Worm (Caenorhabditis elegans) whole organism, L2 larva: ENCODE results near the gene frm-8.

Experiments
- C34F6.9 ChIP-seq: fragments of 150-350 bp; optimal IDR thresholded peaks from 2 replicates; lab custom pipeline; 2014; ENCODE audit warnings: missing biosample characterization, missing genetic modification characterization
- F13H6.1 ChIP-seq: sonication (generic microtip); optimal IDR thresholded peaks from 2 replicates; lab custom pipeline; 2016; ENCODE audit warnings: missing genetic modification characterization, missing compliant biosample characterization
- R02D3.7 ChIP-seq: fragments of 150-350 bp; optimal IDR thresholded peaks from 2 replicates; lab custom pipeline; 2014; ENCODE audit warnings: missing biosample characterization, missing genetic modification characterization
- ZK546.5 ChIP-seq: sonication (generic microtip); optimal IDR thresholded peaks from 2 replicates; lab custom pipeline; 2017; ENCODE audit warnings: missing biosample characterization, missing genetic modification characterization
- alr-1 ChIP-seq: fragments of 150-350 bp; optimal IDR thresholded peaks from 2 replicates; lab custom pipeline; 2014; ENCODE audit warnings: missing biosample characterization, missing genetic modification characterization
- ama-1 ChIP-seq: fragments of 150-350 bp; optimal IDR thresholded peaks from 2 replicates; lab custom pipeline; 2018; ENCODE audit warnings: inconsistent platforms
- ceh-16 ChIP-seq: fragments of 150-350 bp; optimal IDR thresholded peaks from 2 replicates; lab custom pipeline; 2014; ENCODE audit warnings: missing biosample characterization, missing genetic modification characterization
- ceh-82 ChIP-seq: fragments of 150-350 bp; optimal IDR thresholded peaks from 2 replicates; lab custom pipeline; 2014; ENCODE audit warnings: missing biosample characterization, missing genetic modification characterization
- crh-2 ChIP-seq: sonication (generic microtip); optimal IDR thresholded peaks from 2 replicates; lab custom pipeline; 2017; ENCODE audit warnings: missing biosample characterization, missing genetic modification characterization
- dmd-4 ChIP-seq: sonication (generic microtip); optimal IDR thresholded peaks from 2 replicates; lab custom pipeline; 2017; ENCODE audit warnings: missing biosample characterization, missing genetic modification characterization
- egl-27 ChIP-seq: sonication (generic microtip); optimal IDR thresholded peaks from 3 replicates; lab custom pipeline; 2017; ENCODE audit warnings: missing biosample characterization, missing genetic modification reagents, missing genetic modification characterization
- elt-1 ChIP-seq: fragments of 150-350 bp; optimal IDR thresholded peaks from 2 replicates; lab custom pipeline; 2014; ENCODE audit warnings: missing biosample characterization, missing genetic modification characterization
- elt-3 ChIP-seq: sonication (generic microtip); optimal IDR thresholded peaks from 2 replicates; lab custom pipeline; 2017; ENCODE audit warnings: missing biosample characterization, missing genetic modification characterization
- gmeb-1 ChIP-seq: fragments of 150-350 bp; optimal IDR thresholded peaks from 2 replicates; lab custom pipeline; 2014; ENCODE audit warnings: missing biosample characterization, missing genetic modification characterization
- lin-11 ChIP-seq: fragments of 150-350 bp; sonication (generic microtip); optimal IDR thresholded peaks from 2 replicates; lab custom pipeline; 2014; ENCODE audit warnings: missing biosample characterization, missing genetic modification characterization, inconsistent platforms, mixed read lengths
- lin-13 ChIP-seq: fragments of 150-350 bp; optimal IDR thresholded peaks from 2 replicates; lab custom pipeline; 2014; ENCODE audit warnings: missing biosample characterization, missing genetic modification reagents, missing genetic modification characterization
- lsy-2 ChIP-seq, 2 experiments: fragments of 150-350 bp in 1 of 2; sonication (generic microtip) in 1 of 2; optimal IDR thresholded peaks; 2 replicates each; lab custom pipeline; 2014 to 2017; ENCODE audit warnings: missing biosample characterization in 2 of 2, missing genetic modification characterization in 2 of 2
- mab-5 ChIP-seq: fragments of 150-350 bp; optimal IDR thresholded peaks from 2 replicates; lab custom pipeline; 2014; ENCODE audit warnings: missing biosample characterization, missing genetic modification characterization
- mbf-1 ChIP-seq: sonication (generic microtip); optimal IDR thresholded peaks from 2 replicates; lab custom pipeline; 2017; ENCODE audit warnings: missing biosample characterization, missing genetic modification characterization
- mdl-1 ChIP-seq, 2 experiments: fragments of 150-350 bp in 1 of 2; sonication (generic microtip) in 1 of 2; optimal IDR thresholded peaks; 2 replicates each; lab custom pipeline; 2017; ENCODE audit warnings: missing biosample characterization in 2 of 2, missing genetic modification characterization in 2 of 2
- nhr-11 ChIP-seq: fragments of 150-350 bp; optimal IDR thresholded peaks from 2 replicates; lab custom pipeline; 2014; ENCODE audit warnings: missing biosample characterization, missing genetic modification characterization
- nhr-129 ChIP-seq: fragments of 150-350 bp; optimal IDR thresholded peaks from 2 replicates; lab custom pipeline; 2014; ENCODE audit warnings: missing biosample characterization, missing genetic modification characterization
- nhr-21 ChIP-seq: fragments of 150-350 bp; optimal IDR thresholded peaks from 2 replicates; lab custom pipeline; 2014; ENCODE audit warnings: missing biosample characterization, missing genetic modification characterization
- nhr-23 ChIP-seq: fragments of 150-350 bp; optimal IDR thresholded peaks from 2 replicates; lab custom pipeline; 2014; ENCODE audit warnings: missing biosample characterization, missing genetic modification reagents, missing genetic modification characterization
- nhr-25 ChIP-seq: fragments of 150-350 bp; sonication (generic microtip); optimal IDR thresholded peaks from 3 replicates; lab custom pipeline; 2014; ENCODE audit warnings: missing biosample characterization, missing genetic modification characterization
- nhr-6 ChIP-seq: fragments of 150-350 bp; optimal IDR thresholded peaks from 2 replicates; lab custom pipeline; 2014; ENCODE audit warnings: missing biosample characterization, missing genetic modification characterization
- nhr-77 ChIP-seq: fragments of 150-350 bp; optimal IDR thresholded peaks from 2 replicates; lab custom pipeline; 2014; ENCODE audit warnings: missing biosample characterization, missing genetic modification characterization
- peb-1 ChIP-seq: fragments of 150-350 bp; optimal IDR thresholded peaks from 2 replicates; lab custom pipeline; 2014; ENCODE audit warnings: missing biosample characterization, missing genetic modification characterization
- sem-4 ChIP-seq: fragments of 150-350 bp; optimal IDR thresholded peaks from 2 replicates; lab custom pipeline; 2014; ENCODE audit warnings: missing biosample characterization, missing genetic modification reagents, missing genetic modification characterization
- sma-3 ChIP-seq: sonication (generic microtip); optimal IDR thresholded peaks from 2 replicates; lab custom pipeline; 2016; ENCODE audit warnings: missing genetic modification reagents, missing genetic modification characterization, missing compliant biosample characterization
- snpc-4 ChIP-seq: fragments of 150-350 bp; optimal IDR thresholded peaks from 2 replicates; lab custom pipeline; 2014; ENCODE audit warnings: missing biosample characterization, missing genetic modification characterization
- unc-55 ChIP-seq: fragments of 150-350 bp; sonication (generic microtip); optimal IDR thresholded peaks from 3 replicates; lab custom pipeline; 2014; ENCODE audit warnings: missing biosample characterization, missing genetic modification reagents, missing genetic modification characterization
- zag-1 ChIP-seq: fragments of 150-350 bp; optimal IDR thresholded peaks from 2 replicates; lab custom pipeline; 2014; ENCODE audit warnings: missing biosample characterization, missing genetic modification characterization
- ztf-11 ChIP-seq: sonication (generic microtip); optimal IDR thresholded peaks from 2 replicates; lab custom pipeline; 2017; ENCODE audit warnings: missing biosample characterization, missing genetic modification characterization
- ztf-4 ChIP-seq: fragments of 150-350 bp; optimal IDR thresholded peaks from 2 replicates; lab custom pipeline; 2014; ENCODE audit warnings: missing biosample characterization, missing genetic modification characterization

The frm-8 gene

DNA sequence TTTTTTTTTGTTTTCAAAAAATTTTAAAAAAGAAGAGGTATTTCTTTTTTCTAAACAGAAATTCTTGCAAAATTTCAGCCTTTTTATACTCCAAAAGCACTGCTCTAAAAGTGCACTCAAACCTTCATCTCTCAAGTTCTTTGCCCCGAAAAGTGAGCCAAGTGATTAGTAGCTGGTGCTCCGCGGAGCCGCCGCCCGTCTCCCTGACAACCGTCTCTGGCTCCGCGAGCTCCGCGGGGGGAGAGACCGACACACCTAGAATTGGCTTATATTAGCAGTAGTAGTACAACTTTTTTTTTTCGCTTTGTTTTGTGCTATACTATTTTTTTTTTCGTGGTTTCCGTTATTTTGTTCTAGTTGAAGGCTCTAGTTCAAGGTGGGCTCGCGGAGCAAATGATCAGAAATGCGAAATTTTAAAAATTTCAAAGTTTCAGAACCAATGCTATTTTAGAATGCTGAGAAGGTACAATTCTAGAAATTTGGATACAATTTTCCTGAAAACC lies 13.8 kb upstream of the frm-8 start, which contains the start of gene Y53G8AL.1:
Gene Y53G8AL.1 (plus strand): TSS at position 453 of the 503 bp plus-strand sequence.
- TF ChIP-seq ceh-16 (no peak), ZK546.5 (tag; lab: Kevin White, UChicago) (no peak), R02D3.7 (tag; lab: Kevin White, UChicago) (no peak), lin-11 (tag; lab: Kevin White, UChicago) (no peak), ztf-4 (tag; lab: Kevin White, UChicago) (no peak), nhr-129 (tag; lab: Kevin White, UChicago) (no peak), C34F6.9 (tag; lab: Kevin White, UChicago) (no peak), zag-1 (no peak), nhr-21 (tag; lab: Kevin White, UChicago) (no peak), nhr-11 (tag; lab: Kevin White, UChicago) (no peak), elt-3 (tag; lab: Kevin White, UChicago) (no peak), gmeb-1 (no peak), crh-2 (tag; lab: Kevin White, UChicago) (no peak), nhr-23 (no peak), ceh-82 (tag; lab: Kevin White, UChicago) (no peak), mbf-1 (tag; lab: Kevin White, UChicago) (no peak)
- TF ChIP-seq, all 48 proteins: peak for 0

- no peak for TF ChIP-seq mab-5 (tag; lab: Kevin White, UChicago)
These were observed 5.2 kb upstream of the frm-8 start for ce11 chrIII:3224102-3224501.

DNA sequence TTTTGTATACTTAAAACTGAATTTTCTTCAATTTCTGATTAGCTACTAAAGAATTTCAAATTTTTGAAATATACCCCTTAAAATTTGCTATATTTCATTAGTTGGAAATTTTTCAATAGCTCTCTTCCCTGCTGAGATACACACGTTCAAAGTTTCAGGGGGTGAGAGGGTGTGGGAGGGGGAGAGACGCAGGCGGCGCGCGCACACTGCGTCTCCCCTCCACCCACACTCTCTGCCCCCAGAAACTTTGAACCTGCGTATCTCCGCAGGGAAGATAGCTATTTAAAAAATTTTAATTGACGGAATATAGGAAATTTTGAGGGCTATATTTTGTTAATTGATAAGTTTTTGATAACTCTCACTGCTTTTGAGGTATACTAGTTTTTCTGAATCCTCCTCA lies 3.8 kb upstream of the frm-8 start:
- TF ChIP-seq nhr-6: no peak
- no peak for TF ChIP-seq F13H6.1 (tag; lab: Kevin White, UChicago)
- TF ChIP-seq crh-2 (tag; lab: Kevin White, UChicago): no peak
- no peak for TF ChIP-seq zag-1
- no peak for TF ChIP-seq ceh-82 (tag; lab: Kevin White, UChicago)
- no peak for TF ChIP-seq ceh-16
- no peak for TF ChIP-seq nhr-77 (tag; lab: Kevin White, UChicago)
- no peak for TF ChIP-seq unc-55 (GFP tag; lab: Kevin White, UChicago)
- no peak for TF ChIP-seq sem-4 (tag; lab: Kevin White, UChicago)
- no peak for TF ChIP-seq R02D3.7 (tag; lab: Kevin White, UChicago)
- no peak for TF ChIP-seq nhr-25 (tag; lab: Kevin White, UChicago)
- TF ChIP-seq sma-3 (GFP tag; lab: Kevin White, UChicago): no peak

DNA sequence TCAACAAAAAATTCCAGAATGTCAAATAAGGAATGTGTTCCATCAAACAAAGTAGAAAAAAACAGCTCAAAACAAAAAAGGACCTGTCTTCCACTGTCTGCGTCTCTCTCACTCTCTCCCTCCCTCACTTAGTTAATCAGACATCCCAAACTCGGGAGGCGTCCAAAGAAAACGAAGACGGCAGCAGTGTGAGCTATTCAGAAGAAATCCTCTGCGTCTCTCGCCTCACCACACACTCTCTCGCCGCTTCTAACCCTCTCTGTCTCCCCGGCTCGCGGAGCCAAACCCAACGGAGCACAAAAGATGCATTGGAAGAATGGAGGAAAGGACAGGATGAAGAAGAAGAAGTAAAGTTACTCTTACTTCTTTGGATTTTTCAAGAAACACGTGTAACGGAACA lies 1.3 kb upstream of the frm-8 start:
- TF ChIP-seq zag-1 (peak; percentile 26), ama-1 (lab: Kevin White, UChicago) (no peak), peb-1 (tag; lab: Kevin White, UChicago) (no peak), elt-1 (tag; lab: Kevin White, UChicago) (no peak), lsy-2 (tag; optimal IDR thresholded peaks at IDR 0.05; lab: Kevin White, UChicago) (peak in 1 of 2 experiments; percentile 56), crh-2 (tag; lab: Kevin White, UChicago) (no peak), unc-55 (GFP tag; lab: Kevin White, UChicago) (peak; percentile 72), snpc-4 (no peak), egl-27 (tag; lab: Kevin White, UChicago) (no peak), ztf-11 (tag; lab: Kevin White, UChicago) (no peak), mbf-1 (tag; lab: Kevin White, UChicago) (no peak), ZK546.5 (tag; lab: Kevin White, UChicago) (no peak), nhr-77 (tag; lab: Kevin White, UChicago) (no peak), dmd-4 (tag; lab: Kevin White, UChicago) (no peak), alr-1 (tag; lab: Kevin White, UChicago) (no peak), nhr-129 (tag; lab: Kevin White, UChicago) (peak; percentile 39), elt-3 (tag; lab: Kevin White, UChicago) (no peak), lin-11 (tag; lab: Kevin White, UChicago) (no peak), F13H6.1 (tag; lab: Kevin White, UChicago) (peak; percentile 47), mdl-1 (tag; optimal IDR thresholded peaks at IDR 0.05; lab: Kevin White, UChicago) (peak in 1 of 2 experiments; percentile 21), sem-4 (tag; lab: Kevin White, UChicago) (no peak), C34F6.9 (tag; lab: Kevin White, UChicago) (peak; percentile 25), lin-13 (peak; percentile 7)
